Worm (Caenorhabditis elegans) whole organism, L3 larva: Measurements from ENCODE around the gene srj-4.
A peak's percentile ranks its signal among the peaks of the same experiment; 100 is the strongest.

Experiments used
- R02D3.7 ChIP-seq: fragments of 150-350 bp; optimal IDR thresholded peaks from 2 replicates; lab custom pipeline; 2014; ENCODE audit warnings: missing biosample characterization, missing genetic modification characterization
- ZK546.5 ChIP-seq: sonication (generic microtip); optimal IDR thresholded peaks from 2 replicates; lab custom pipeline; 2017; ENCODE audit warnings: missing biosample characterization, missing genetic modification characterization
- ama-1 ChIP-seq: fragments of 150-350 bp; optimal IDR thresholded peaks from 2 replicates; lab custom pipeline; 2018
- ceh-16 ChIP-seq: sonication (generic microtip); optimal IDR thresholded peaks from 2 replicates; lab custom pipeline; 2017; ENCODE audit warnings: missing biosample characterization, missing genetic modification characterization
- ceh-28 ChIP-seq: fragments of 150-350 bp; optimal IDR thresholded peaks from 2 replicates; lab custom pipeline; 2014; ENCODE audit warnings: missing biosample characterization, missing genetic modification reagents, missing genetic modification characterization
- ceh-82 ChIP-seq: fragments of 150-350 bp; optimal IDR thresholded peaks from 2 replicates; lab custom pipeline; 2014; ENCODE audit warnings: missing biosample characterization, missing genetic modification characterization
- ceh-9 ChIP-seq: sonication (generic microtip); optimal IDR thresholded peaks from 2 replicates; lab custom pipeline; 2018; ENCODE audit warnings: missing biosample characterization, missing genetic modification characterization
- egl-27 ChIP-seq: sonication (generic microtip); optimal IDR thresholded peaks from 4 replicates; lab custom pipeline; 2017; ENCODE audit warnings: missing biosample characterization, missing genetic modification reagents, missing genetic modification characterization
- egl-5 ChIP-seq: fragments of 150-350 bp; optimal IDR thresholded peaks from 2 replicates; lab custom pipeline; 2017; ENCODE audit warnings: missing biosample characterization, missing genetic modification reagents, missing genetic modification characterization, inconsistent platforms
- elt-1 ChIP-seq: fragments of 150-350 bp; optimal IDR thresholded peaks from 2 replicates; lab custom pipeline; 2014; ENCODE audit warnings: missing biosample characterization, missing genetic modification characterization
- elt-2 ChIP-seq: sonication (generic microtip); optimal IDR thresholded peaks from 2 replicates; lab custom pipeline; 2016; ENCODE audit warnings: missing genetic modification reagents, mild to moderate bottlenecking, missing genetic modification characterization, missing compliant biosample characterization
- eor-1 ChIP-seq, 2 experiments: fragments of 150-350 bp; optimal IDR thresholded peaks; 2 replicates each; lab custom pipeline; 2014 to 2018; ENCODE audit warnings: missing biosample characterization in 2 of 2, missing genetic modification characterization in 2 of 2
- fkh-10 ChIP-seq: sonication (generic microtip); optimal IDR thresholded peaks from 2 replicates; lab custom pipeline; 2017; ENCODE audit warnings: missing biosample characterization, missing genetic modification reagents, missing genetic modification characterization
- fkh-2 ChIP-seq: fragments of 150-350 bp; optimal IDR thresholded peaks from 2 replicates; lab custom pipeline; 2014; ENCODE audit warnings: missing biosample characterization, missing genetic modification reagents, missing genetic modification characterization
- fos-1 ChIP-seq: fragments of 150-350 bp; optimal IDR thresholded peaks from 2 replicates; lab custom pipeline; 2014; ENCODE audit warnings: missing biosample characterization, missing genetic modification characterization
- hmg-11 ChIP-seq: sonication (generic microtip); optimal IDR thresholded peaks from 2 replicates; lab custom pipeline; 2016; ENCODE audit warnings: missing genetic modification characterization, missing compliant biosample characterization
- jun-1 ChIP-seq: fragments of 150-350 bp; optimal IDR thresholded peaks from 2 replicates; lab custom pipeline; 2014; ENCODE audit warnings: missing biosample characterization, missing genetic modification reagents, missing genetic modification characterization
- lin-15B ChIP-seq: fragments of 150-350 bp; optimal IDR thresholded peaks from 2 replicates; lab custom pipeline; 2014; ENCODE audit warnings: missing biosample characterization, missing genetic modification characterization
- lin-39 ChIP-seq: fragments of 150-350 bp; optimal IDR thresholded peaks from 2 replicates; lab custom pipeline; 2018; ENCODE audit warnings: missing biosample characterization, missing genetic modification reagents, missing genetic modification characterization
- lsy-12 ChIP-seq: sonication (generic microtip); optimal IDR thresholded peaks from 2 replicates; lab custom pipeline; 2016; ENCODE audit warnings: mild to moderate bottlenecking, missing genetic modification characterization, missing compliant biosample characterization
- mdl-1 ChIP-seq: fragments of 150-350 bp; optimal IDR thresholded peaks from 2 replicates; lab custom pipeline; 2014; ENCODE audit warnings: missing biosample characterization, missing genetic modification characterization
- mml-1 ChIP-seq: fragments of 150-350 bp; sonication (generic microtip); optimal IDR thresholded peaks from 3 replicates; lab custom pipeline; 2014; ENCODE audit warnings: missing biosample characterization, missing genetic modification characterization
- nfya-1 ChIP-seq: sonication (generic microtip); optimal IDR thresholded peaks from 2 replicates; lab custom pipeline; 2017; ENCODE audit warnings: missing genetic modification characterization, mild to moderate bottlenecking, missing compliant biosample characterization, antibody characterized with exemption, moderate library complexity; ENCODE audit not compliant: insufficient read depth
- nhr-11 ChIP-seq: fragments of 150-350 bp; optimal IDR thresholded peaks from 2 replicates; lab custom pipeline; 2014; ENCODE audit warnings: missing biosample characterization, missing genetic modification characterization
- nhr-12 ChIP-seq: fragments of 150-350 bp; optimal IDR thresholded peaks from 2 replicates; lab custom pipeline; 2014; ENCODE audit warnings: missing biosample characterization, missing genetic modification characterization
- nhr-237 ChIP-seq: fragments of 150-350 bp; optimal IDR thresholded peaks from 2 replicates; lab custom pipeline; 2014; ENCODE audit warnings: missing biosample characterization, missing genetic modification characterization
- nhr-25 ChIP-seq: sonication (generic microtip); optimal IDR thresholded peaks from 2 replicates; lab custom pipeline; 2017; ENCODE audit warnings: missing biosample characterization, missing genetic modification characterization
- nhr-28 ChIP-seq: fragments of 150-350 bp; optimal IDR thresholded peaks from 2 replicates; lab custom pipeline; 2014; ENCODE audit warnings: missing biosample characterization, missing genetic modification characterization
- nhr-43 ChIP-seq: sonication (generic microtip); optimal IDR thresholded peaks from 2 replicates; lab custom pipeline; 2016; ENCODE audit warnings: mild to moderate bottlenecking, missing genetic modification characterization, missing compliant biosample characterization; ENCODE audit not compliant: poor library complexity, severe bottlenecking
- nhr-67 ChIP-seq: fragments of 150-350 bp; optimal IDR thresholded peaks from 2 replicates; lab custom pipeline; 2014; ENCODE audit warnings: missing biosample characterization, missing genetic modification characterization
- nhr-76 ChIP-seq: fragments of 150-350 bp; sonication (generic microtip); optimal IDR thresholded peaks from 5 replicates; lab custom pipeline; 2014; ENCODE audit warnings: missing biosample characterization, missing genetic modification characterization
- pha-4 ChIP-seq: fragments of 150-350 bp; optimal IDR thresholded peaks from 2 replicates; lab custom pipeline; 2014; ENCODE audit warnings: missing biosample characterization, missing genetic modification reagents, missing genetic modification characterization
- pqm-1 ChIP-seq: fragments of 150-350 bp; optimal IDR thresholded peaks from 2 replicates; lab custom pipeline; 2017; ENCODE audit warnings: missing biosample characterization, missing genetic modification characterization, inconsistent platforms
- sea-2 ChIP-seq: fragments of 150-350 bp; sonication (generic microtip); optimal IDR thresholded peaks from 4 replicates; lab custom pipeline; 2014; ENCODE audit warnings: missing biosample characterization, missing genetic modification reagents, missing genetic modification characterization
- skn-1 ChIP-seq: fragments of 150-350 bp; optimal IDR thresholded peaks from 2 replicates; lab custom pipeline; 2014; ENCODE audit warnings: missing biosample characterization, missing genetic modification characterization
- tbx-2 ChIP-seq: sonication (generic microtip); optimal IDR thresholded peaks from 2 replicates; lab custom pipeline; 2016; ENCODE audit warnings: mild to moderate bottlenecking, missing genetic modification characterization, missing compliant biosample characterization
- unc-62 ChIP-seq: fragments of 150-350 bp; sonication (generic microtip); optimal IDR thresholded peaks from 4 replicates; lab custom pipeline; 2014; ENCODE audit warnings: missing biosample characterization, missing genetic modification reagents, missing genetic modification characterization
- zag-1 ChIP-seq: fragments of 150-350 bp; optimal IDR thresholded peaks from 2 replicates; lab custom pipeline; 2014; ENCODE audit warnings: missing biosample characterization, missing genetic modification characterization

srj-4 gene

DNA sequence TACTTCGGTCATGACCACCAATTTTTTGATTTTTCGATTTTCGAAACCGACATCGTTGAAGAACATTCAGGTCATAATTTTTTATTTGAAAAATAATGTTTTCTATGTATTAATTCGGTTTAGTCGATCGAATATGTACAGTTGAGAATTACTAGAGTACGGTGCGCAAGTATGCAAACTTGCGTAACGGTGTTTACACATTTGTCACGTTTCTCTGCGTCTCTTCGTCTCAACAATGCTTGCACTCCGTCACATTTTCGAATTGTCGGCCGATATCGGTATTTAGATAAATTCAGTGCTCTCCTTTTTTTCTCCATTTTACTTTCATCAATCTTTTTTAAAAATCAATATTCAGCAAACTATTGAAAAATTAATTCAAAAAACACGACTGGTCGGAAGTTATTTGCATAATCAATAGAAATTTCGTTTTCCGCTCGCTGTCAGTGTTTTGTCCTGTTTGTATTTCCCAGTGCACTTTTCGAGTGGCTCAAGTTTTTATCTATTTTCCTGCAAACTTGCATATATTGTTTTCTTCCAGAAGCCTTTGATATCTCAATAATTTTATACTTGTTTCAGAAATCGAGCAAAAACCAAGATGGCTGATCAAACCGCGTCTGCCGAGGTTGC, 28.1 kb downstream of the srj-4 start, which contains the start of gene dpy-30 (continued):
- TF ChIP-seq nhr-76 (tag; lab: Kevin White, UChicago) (no peak), skn-1 (no peak), tbx-2 (no peak), lin-15B (tag; lab: Kevin White, UChicago) (peak; percentile 29), nfya-1 (tag; lab: Kevin White, UChicago) (peak; percentile 82), egl-27 (tag; lab: Kevin White, UChicago) (no peak), nhr-11 (tag; lab: Kevin White, UChicago) (no peak), unc-62 (GFP tag; lab: Kevin White, UChicago) (no peak), nhr-237 (tag; lab: Kevin White, UChicago) (no peak), mml-1 (tag; lab: Kevin White, UChicago) (no peak), fos-1 (tag; lab: Kevin White, UChicago) (no peak), fkh-2 (tag; lab: Kevin White, UChicago) (no peak), nhr-67 (no peak), elt-2 (tag; lab: Kevin White, UChicago) (peak; percentile 42), nhr-12 (tag; lab: Kevin White, UChicago) (no peak), lin-39 (tag; lab: Kevin White, UChicago) (peak; percentile 50), ceh-82 (no peak), R02D3.7 (tag; lab: Kevin White, UChicago) (no peak), jun-1 (tag; lab: Kevin White, UChicago) (no peak), eor-1 (tag; optimal IDR thresholded peaks at IDR 0.05; lab: Kevin White, UChicago) (no peak), ceh-9 (tag; lab: Kevin White, UChicago) (no peak)

ce11 chrV:12192129-12192528, 29.1 kb downstream of the srj-4 start, which contains the start of gene rnp-1:
TSS of gene rnp-1 (plus strand) at chrV:12192273.
- TF ChIP-seq nhr-76 (tag; lab: Kevin White, UChicago) (no peak), pha-4 (tag; lab: Kevin White, UChicago) (peak; percentile 10), ceh-9 (tag; lab: Kevin White, UChicago) (no peak), ama-1 (lab: Kevin White, UChicago) (peak; percentile 35)

- no peak for TF ChIP-seq egl-27 (tag; lab: Kevin White, UChicago)
- no peak for TF ChIP-seq sea-2 (GFP tag; lab: Kevin White, UChicago)
- TF ChIP-seq mdl-1 (tag; lab: Kevin White, UChicago), result no peak
- no peak for TF ChIP-seq lsy-12 (tag; lab: Kevin White, UChicago)
- TF ChIP-seq jun-1 (tag; lab: Kevin White, UChicago), result no peak
- peak; percentile 7 for TF ChIP-seq elt-1 (tag; lab: Kevin White, UChicago)
- no peak for TF ChIP-seq unc-62 (GFP tag; lab: Kevin White, UChicago)
- TF ChIP-seq hmg-11 (tag; lab: Kevin White, UChicago), result no peak
- TF ChIP-seq lin-15B (tag; lab: Kevin White, UChicago), result no peak
- no peak for TF ChIP-seq skn-1
- TF ChIP-seq ama-1 (lab: Kevin White, UChicago), result no peak
- TF ChIP-seq nhr-237 (tag; lab: Kevin White, UChicago), result no peak
- TF ChIP-seq pha-4 (tag; lab: Kevin White, UChicago), result no peak
- no peak for TF ChIP-seq nhr-11 (tag; lab: Kevin White, UChicago)
- TF ChIP-seq ceh-28 (tag; lab: Kevin White, UChicago), result peak; percentile 34
- no peak for TF ChIP-seq ceh-9 (tag; lab: Kevin White, UChicago)
- TF ChIP-seq nhr-28, result no peak
- peak; percentile 12 for TF ChIP-seq nhr-25
- no peak for TF ChIP-seq pqm-1 (tag; lab: Kevin White, UChicago)
- TF ChIP-seq ZK546.5, result no peak
- no peak for TF ChIP-seq egl-5 (tag; lab: Kevin White, UChicago)
- no peak for TF ChIP-seq tbx-2
- TF ChIP-seq nhr-43, result no peak
These were observed 31.3 kb downstream of the srj-4 start, which contains the start of gene ogdh-2 for ce11 chrV:12194275-12194674. TSS of gene ogdh-2 (plus strand) at chrV:12194507.

DNA sequence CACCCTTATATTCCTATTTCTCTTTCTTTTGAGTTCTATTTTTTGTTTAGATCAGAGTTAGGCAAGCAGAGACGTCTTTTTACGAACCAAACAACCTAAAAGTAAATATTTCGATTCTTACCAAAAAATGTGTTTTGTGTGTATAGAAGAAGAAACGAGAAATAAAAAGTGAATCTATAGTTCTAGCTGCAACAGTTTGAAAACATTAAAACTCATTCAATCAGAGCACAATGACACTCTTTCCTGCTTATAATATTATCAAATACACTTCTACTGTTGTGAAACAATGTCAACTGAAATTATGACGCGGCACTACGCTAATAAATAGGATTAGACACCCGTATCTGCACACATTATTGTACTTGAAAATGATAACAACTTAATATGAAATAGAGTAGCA, 32.8 kb downstream of the srj-4 start, which contains the start of gene ZK836.3:
TSS of gene ZK836.3 (minus strand) at position 101 of the 400 bp plus-strand sequence.
- no peak for TF ChIP-seq fkh-10 (GFP tag; lab: Kevin White, UChicago)
- TF ChIP-seq fos-1 (tag; lab: Kevin White, UChicago), result no peak
- no peak for TF ChIP-seq nhr-11 (tag; lab: Kevin White, UChicago)
- no peak for TF ChIP-seq ceh-16 (tag; lab: Kevin White, UChicago)
- no peak for TF ChIP-seq nhr-12 (tag; lab: Kevin White, UChicago)
- TF ChIP-seq ama-1 (lab: Kevin White, UChicago), result no peak
- TF ChIP-seq pha-4 (tag; lab: Kevin White, UChicago), result peak; percentile 43
- no peak for TF ChIP-seq zag-1
